Worm (Caenorhabditis elegans) whole organism, mixed stage, embryonic: ENCODE data around the gene Y38E10A.24.

Experiments
- blmp-1 ChIP-seq: fragments of 150-350 bp; optimal IDR thresholded peaks from 2 replicates; lab custom pipeline; 2014; ENCODE audit warnings: missing biosample characterization, missing genetic modification characterization
- ceh-43 ChIP-seq: fragments of 200-800 bp; sonication (Bioruptor generic); optimal IDR thresholded peaks from 2 replicates; lab custom pipeline; 2018; ENCODE audit warnings: mild to moderate bottlenecking, missing genetic modification characterization, moderate library complexity, missing compliant biosample characterization
- drap-1 ChIP-seq: fragments of 200-800 bp; sonication (Bioruptor generic); optimal IDR thresholded peaks from 3 replicates; lab custom pipeline; 2018; ENCODE audit warnings: mild to moderate bottlenecking, missing genetic modification characterization, missing compliant biosample characterization
- elt-3 ChIP-seq: fragments of 150-350 bp; optimal IDR thresholded peaks from 2 replicates; lab custom pipeline; 2014; ENCODE audit warnings: missing biosample characterization, missing genetic modification characterization
- nhr-12 ChIP-seq: fragments of 150-350 bp; optimal IDR thresholded peaks from 2 replicates; lab custom pipeline; 2014; ENCODE audit warnings: missing biosample characterization, missing genetic modification characterization
- nhr-237 ChIP-seq: fragments of 150-350 bp; optimal IDR thresholded peaks from 2 replicates; lab custom pipeline; 2014; ENCODE audit warnings: missing biosample characterization, missing genetic modification characterization
- nhr-76 ChIP-seq: sonication (generic microtip); optimal IDR thresholded peaks from 2 replicates; lab custom pipeline; 2017; ENCODE audit warnings: missing biosample characterization, missing genetic modification characterization
- pha-4 ChIP-seq: fragments of 150-350 bp; optimal IDR thresholded peaks from 2 replicates; lab custom pipeline; 2018; ENCODE audit warnings: missing biosample characterization, missing genetic modification reagents, missing genetic modification characterization
- snpc-4 ChIP-seq: fragments of 150-350 bp; optimal IDR thresholded peaks from 2 replicates; lab custom pipeline; 2014; ENCODE audit warnings: missing biosample characterization, missing genetic modification characterization
- tbx-8 ChIP-seq: fragments of 200-800 bp; sonication (Bioruptor generic); optimal IDR thresholded peaks from 2 replicates; lab custom pipeline; 2018; ENCODE audit warnings: mild to moderate bottlenecking, missing genetic modification characterization, moderate library complexity, missing compliant biosample characterization
- unc-120 ChIP-seq: sonication (generic microtip); optimal IDR thresholded peaks from 2 replicates; lab custom pipeline; 2017; ENCODE audit warnings: missing genetic modification characterization, missing compliant biosample characterization; ENCODE audit not compliant: poor library complexity, severe bottlenecking
- unc-39 ChIP-seq: fragments of 150-350 bp; optimal IDR thresholded peaks from 2 replicates; lab custom pipeline; 2014; ENCODE audit warnings: missing biosample characterization, missing genetic modification characterization
- unc-62 ChIP-seq: fragments of 150-350 bp; optimal IDR thresholded peaks from 2 replicates; lab custom pipeline; 2014; ENCODE audit warnings: missing biosample characterization, missing genetic modification reagents, missing genetic modification characterization
- ztf-11 ChIP-seq: fragments of 150-350 bp; optimal IDR thresholded peaks from 2 replicates; lab custom pipeline; 2014; ENCODE audit warnings: missing biosample characterization, missing genetic modification characterization

DNA sequence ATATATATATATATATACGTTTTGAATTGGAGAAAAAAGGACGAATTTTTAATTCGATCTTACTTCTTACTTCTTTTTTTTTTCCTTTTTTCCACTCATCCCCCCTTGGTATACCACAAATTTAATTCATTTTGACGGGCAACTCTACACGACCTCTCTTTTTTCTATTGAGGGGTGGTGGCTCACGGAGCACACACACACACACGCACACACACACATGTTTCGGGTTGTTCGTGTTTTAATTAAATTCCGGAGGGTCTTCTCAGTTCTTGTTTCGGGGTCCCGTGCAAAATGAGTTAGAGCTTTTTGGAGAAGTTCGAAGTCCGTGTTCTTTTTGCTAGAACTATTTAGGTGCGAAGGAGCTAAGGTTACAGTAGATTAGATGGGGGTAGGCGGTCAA, 32.7 kb downstream of the Y38E10A.24 start:
- TF ChIP-seq ztf-11 (tag; lab: Kevin White, UChicago) (no peak), snpc-4 (no peak), pha-4 (tag; lab: Kevin White, UChicago) (no peak), nhr-237 (tag; lab: Kevin White, UChicago) (no peak), blmp-1 (tag; lab: Kevin White, UChicago) (no peak), unc-120 (no peak), drap-1 (GFP tag; lab: Kevin White, UChicago) (no peak), unc-62 (GFP tag; lab: Kevin White, UChicago) (no peak), nhr-76 (tag; lab: Kevin White, UChicago) (no peak), unc-39 (tag; lab: Kevin White, UChicago) (no peak), nhr-12 (tag; lab: Kevin White, UChicago) (no peak), elt-3 (tag; lab: Kevin White, UChicago) (no peak), ceh-43 (GFP tag; lab: Kevin White, UChicago) (no peak), tbx-8 (GFP tag; lab: Kevin White, UChicago) (no peak)
